Fruit fly (Drosophila melanogaster): ENCODE data around the gene Vsx2.

Vsx2 gene

dm6 chrX:5524240-5524881 is 35.6 kb downstream of the Vsx2 start:
- no peak for TF ChIP-seq Blimp-1 (GFP tag; optimal IDR thresholded peaks at IDR 0.05)
- TF ChIP-seq esn (GFP tag; optimal IDR thresholded peaks at IDR 0.05): peak; percentile 12
- TF ChIP-seq fkh (GFP tag; optimal IDR thresholded peaks at IDR 0.05): no peak
- peak; percentile 71 for TF ChIP-seq svp (GFP tag)
- peak; percentile 32; the same call in 1 of the 2 replicates for TF ChIP-seq CG15336 (GFP tag; IDR thresholded peaks at IDR 0.05)
- TF ChIP-seq Sox14 (GFP tag; optimal IDR thresholded peaks at IDR 0.05): no peak
- TF ChIP-seq CG3919 (GFP tag; optimal IDR thresholded peaks at IDR 0.05): peak; percentile 21
- TF ChIP-seq Eip78C (GFP tag): peak; percentile 43
- TF ChIP-seq fd85E (GFP tag; optimal IDR thresholded peaks at IDR 0.05): no peak

- TF ChIP-seq net (GFP tag; optimal IDR thresholded peaks at IDR 0.05) (no peak), Ets96B (tag; optimal IDR thresholded peaks at IDR 0.05) (no peak), CG31627 (GFP tag; optimal IDR thresholded peaks at IDR 0.05) (no peak), CG6163 (GFP tag; IDR thresholded peaks at IDR 0.05) (0 out of 3 replicates have a peak, but pooled peaks have one; percentile 23), CG34406 (GFP tag; optimal IDR thresholded peaks at IDR 0.05) (no peak), Sox102F (GFP tag; optimal IDR thresholded peaks at IDR 0.05) (no peak), CG8319 (GFP tag; optimal IDR thresholded peaks at IDR 0.05) (no peak), achi (GFP tag; optimal IDR thresholded peaks at IDR 0.05) (no peak), CG16779 (tag; optimal IDR thresholded peaks at IDR 0.05) (no peak), Sox14 (GFP tag; optimal IDR thresholded peaks at IDR 0.05) (no peak), pdm3 (GFP tag; optimal IDR thresholded peaks at IDR 0.05) (no peak), ss (GFP tag; optimal IDR thresholded peaks at IDR 0.05) (peak in 1 of 2 experiments; percentile 25), Eip78C (GFP tag) (peak; percentile 66)
These were observed 41.8 kb downstream of the Vsx2 start for dm6 chrX:5518196-5518595.

dm6 chrX:5516783-5517571 is 43.0 kb downstream of the Vsx2 start:
- TF ChIP-seq CG34406 (GFP tag; optimal IDR thresholded peaks at IDR 0.05): peak; percentile 40
- peak; percentile 61 for TF ChIP-seq CG32006 (GFP tag; optimal IDR thresholded peaks at IDR 0.05)
- peak; percentile 83 for TF ChIP-seq svp (GFP tag)
- TF ChIP-seq Lpt (GFP tag; optimal IDR thresholded peaks at IDR 0.05): peak; percentile 53
- no peak for TF ChIP-seq CG31627 (GFP tag; optimal IDR thresholded peaks at IDR 0.05)
- TF ChIP-seq CG3032 (tag; optimal IDR thresholded peaks at IDR 0.05): no peak
- peak; percentile 42 for TF ChIP-seq pdm3 (GFP tag; optimal IDR thresholded peaks at IDR 0.05)
- TF ChIP-seq CG6163 (GFP tag; IDR thresholded peaks at IDR 0.05): no peak
- 0 out of 3 replicates have a peak, but pooled peaks have one; percentile 13 for TF ChIP-seq CG8119 (GFP tag; IDR thresholded peaks at IDR 0.05)
- TF ChIP-seq Sox14 (GFP tag; optimal IDR thresholded peaks at IDR 0.05): peak; percentile 25
- TF ChIP-seq CG1621 (tag; optimal IDR thresholded peaks at IDR 0.05): peak; percentile 50
- TF ChIP-seq Hr38 (GFP tag; optimal IDR thresholded peaks at IDR 0.05): no peak
- TF ChIP-seq CG7368 (GFP tag; optimal IDR thresholded peaks at IDR 0.05): no peak
- no peak for TF ChIP-seq Eip93F (GFP tag; optimal IDR thresholded peaks at IDR 0.05)
- peak; percentile 51 for TF ChIP-seq OdsH (GFP tag; optimal IDR thresholded peaks at IDR 0.05)
- no peak for TF ChIP-seq Ets21C (GFP tag; optimal IDR thresholded peaks at IDR 0.05)
- no peak for TF ChIP-seq dac (GFP tag; optimal IDR thresholded peaks at IDR 0.05)
- TF ChIP-seq Ets96B (tag; optimal IDR thresholded peaks at IDR 0.05): peak; percentile 8
- TF ChIP-seq dsx (GFP tag; optimal IDR thresholded peaks at IDR 0.05; ENCODE audit: poor library complexity, severe bottlenecking): peak; percentile 33
- peak; percentile 58 for TF ChIP-seq Hr4 (GFP tag; optimal IDR thresholded peaks at IDR 0.05)
- TF ChIP-seq CG8632 (GFP tag; optimal IDR thresholded peaks at IDR 0.05): peak; percentile 32
- no peak for TF ChIP-seq fd59A (GFP tag; optimal IDR thresholded peaks at IDR 0.05)
- TF ChIP-seq net (GFP tag; optimal IDR thresholded peaks at IDR 0.05): peak; percentile 43
- TF ChIP-seq lz (GFP tag; optimal IDR thresholded peaks at IDR 0.05): peak; percentile 18
- TF ChIP-seq Smox (GFP tag; optimal IDR thresholded peaks at IDR 0.05): peak; percentile 37
- peak; percentile 37 for TF ChIP-seq CG10631 (GFP tag; optimal IDR thresholded peaks at IDR 0.05)
- TF ChIP-seq cyc (GFP tag; optimal IDR thresholded peaks at IDR 0.05): peak; percentile 9
- TF ChIP-seq Sox102F (GFP tag; optimal IDR thresholded peaks at IDR 0.05): peak; percentile 44
- TF ChIP-seq CG6792 (GFP tag; optimal IDR thresholded peaks at IDR 0.05): peak; percentile 21
- peak; percentile 16 for TF ChIP-seq Hr39 (GFP tag; optimal IDR thresholded peaks at IDR 0.05)
- peak; percentile 85 for TF ChIP-seq Eip78C (GFP tag)
- peak; percentile 32 for TF ChIP-seq CG9139 (GFP tag; optimal IDR thresholded peaks at IDR 0.05)
- TF ChIP-seq achi (GFP tag; optimal IDR thresholded peaks at IDR 0.05): peak; percentile 4
- TF ChIP-seq Gug (GFP tag; IDR thresholded peaks at IDR 0.05): no peak
- no peak for TF ChIP-seq CG11294 (GFP tag; IDR thresholded peaks at IDR 0.05)
- TF ChIP-seq CG8319 (GFP tag; optimal IDR thresholded peaks at IDR 0.05): no peak
- TF ChIP-seq esn (GFP tag; optimal IDR thresholded peaks at IDR 0.05): peak; percentile 49

Measured in whole organism, prepupa.